Worm (Caenorhabditis elegans) whole organism, L4 larva: ENCODE measurements around the gene F32F2.4.

Experiments
- F37D6.2 ChIP-seq: sonication (generic microtip); optimal IDR thresholded peaks from 2 replicates; lab custom pipeline; 2016; ENCODE audit warnings: mild to moderate bottlenecking, missing genetic modification characterization, missing compliant biosample characterization
- aha-1 ChIP-seq: fragments of 150-350 bp; peaks from one replicate; lab custom pipeline; 2014; ENCODE audit warnings: missing biosample characterization, missing genetic modification characterization
- arid-1 ChIP-seq: fragments of 200-800 bp; sonication (Bioruptor generic); conservative IDR thresholded peaks from 2 replicates; pipeline ENCODE4 v1.3.6; 2022; ENCODE audit warnings: missing genetic modification reagents, missing genetic modification characterization, missing compliant biosample characterization
- ceh-82 ChIP-seq: sonication (generic microtip); optimal IDR thresholded peaks from 2 replicates; lab custom pipeline; 2017; ENCODE audit warnings: missing biosample characterization, missing genetic modification characterization
- dve-1 ChIP-seq: sonication (generic microtip); optimal IDR thresholded peaks from 2 replicates; lab custom pipeline; 2017; ENCODE audit warnings: antibody characterized with exemption, mild to moderate bottlenecking, missing genetic modification characterization, missing compliant biosample characterization; ENCODE audit not compliant: insufficient read depth
- hlh-30 ChIP-seq: sonication (generic microtip); optimal IDR thresholded peaks from 2 replicates; lab custom pipeline; 2017; ENCODE audit warnings: antibody characterized with exemption, mild to moderate bottlenecking, missing genetic modification characterization, missing compliant biosample characterization; ENCODE audit not compliant: insufficient read depth
- nhr-28 ChIP-seq: fragments of 150-350 bp; optimal IDR thresholded peaks from 2 replicates; lab custom pipeline; 2014; ENCODE audit warnings: missing biosample characterization, missing genetic modification characterization
- nhr-76 ChIP-seq: fragments of 150-350 bp; optimal IDR thresholded peaks from 2 replicates; lab custom pipeline; 2014; ENCODE audit warnings: missing biosample characterization, missing genetic modification characterization
- unc-130 ChIP-seq: sonication (generic microtip); optimal IDR thresholded peaks from 2 replicates; lab custom pipeline; 2016; ENCODE audit warnings: missing genetic modification reagents, missing genetic modification characterization, missing compliant biosample characterization
- zag-1 ChIP-seq: fragments of 150-350 bp; optimal IDR thresholded peaks from 2 replicates; lab custom pipeline; 2014; ENCODE audit warnings: missing biosample characterization, missing genetic modification characterization
- zip-2 ChIP-seq: fragments of 150-350 bp; optimal IDR thresholded peaks from 2 replicates; lab custom pipeline; 2014; ENCODE audit warnings: missing biosample characterization, missing genetic modification characterization

- no peak for TF ChIP-seq arid-1
- no peak for TF ChIP-seq unc-130 (GFP tag; lab: Kevin White, UChicago)
- TF ChIP-seq nhr-76 (tag; lab: Kevin White, UChicago), result no peak
- no peak for TF ChIP-seq F37D6.2 (tag; lab: Kevin White, UChicago)
- TF ChIP-seq hlh-30 (tag; lab: Kevin White, UChicago), result peak; percentile 28
- TF ChIP-seq aha-1 (tag; lab: Kevin White, UChicago), result no peak
- TF ChIP-seq zip-2 (tag; lab: Kevin White, UChicago), result no peak
- TF ChIP-seq ceh-82, result no peak
- peak; percentile 59 for TF ChIP-seq nhr-28 (tag; lab: Kevin White, UChicago)
- peak; percentile 3 for TF ChIP-seq dve-1 (tag; lab: Kevin White, UChicago)
- no peak for TF ChIP-seq zag-1
Observed at ce11 chrV:13301443-13301842, 25.4 kb downstream of the F32F2.4 start, which contains the start of gene ceh-79.
